Worm (Caenorhabditis elegans) whole organism, dauer: ENCODE results near the gene srw-122.
"Not testable (repeated sequence)": the region's sequence is repeated elsewhere in the genome, so short reads cannot be mapped to it uniquely, and the experiment has no call there.

Experiments used
- unc-62 ChIP-seq: sonication (generic microtip); optimal IDR thresholded peaks from 2 replicates; lab custom pipeline; 2017; ENCODE audit warnings: missing biosample characterization, missing genetic modification reagents, missing genetic modification characterization

The srw-122 gene

DNA sequence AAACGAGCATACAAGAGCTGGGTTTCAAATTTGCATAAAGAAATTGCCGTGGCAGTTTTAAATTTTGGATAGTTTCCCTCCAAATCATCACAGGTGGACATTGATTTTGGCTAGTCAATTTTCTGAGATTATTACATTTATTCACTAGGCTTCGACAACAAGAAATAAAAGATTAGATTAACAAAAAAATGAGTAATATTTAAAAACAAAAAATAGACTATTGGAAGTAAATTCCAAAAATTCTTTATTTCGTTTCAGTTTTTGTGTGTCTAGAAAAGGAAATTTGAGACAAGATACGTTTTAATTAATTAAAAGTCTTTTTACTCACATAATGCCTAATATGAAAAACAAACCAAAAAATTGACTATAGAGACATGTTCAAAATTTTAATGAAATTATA, 6.2 kb upstream of the srw-122 start, which contains the start of gene srw-142:
Gene srw-142 (minus strand): TSS at position 101 of the 400 bp plus-strand sequence.
- TF ChIP-seq unc-62 = no peak

DNA sequence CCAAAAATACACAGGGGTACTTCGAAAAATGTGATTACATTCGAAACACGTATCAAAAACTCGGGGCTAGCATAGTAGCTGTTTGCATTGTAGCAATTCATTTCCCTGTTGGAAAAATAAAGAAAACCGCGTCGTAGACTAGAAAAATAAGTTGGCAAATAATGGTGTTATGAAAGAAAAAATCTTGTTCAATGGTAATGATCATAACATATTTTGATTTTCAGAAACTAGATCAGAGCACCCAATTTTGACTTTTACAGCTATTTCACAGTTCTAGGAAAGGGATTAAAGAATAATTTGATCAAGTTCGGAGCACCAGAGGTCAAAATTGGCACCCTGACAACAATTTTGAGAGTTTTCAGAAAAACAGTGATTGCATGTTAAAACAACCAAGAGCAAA, 3.3 kb upstream of the srw-122 start, which contains the start of gene srh-248:
Gene srh-248 (minus strand): TSS at position 101 of the 400 bp plus-strand sequence.
- TF ChIP-seq unc-62 = not testable (repeated sequence)

DNA sequence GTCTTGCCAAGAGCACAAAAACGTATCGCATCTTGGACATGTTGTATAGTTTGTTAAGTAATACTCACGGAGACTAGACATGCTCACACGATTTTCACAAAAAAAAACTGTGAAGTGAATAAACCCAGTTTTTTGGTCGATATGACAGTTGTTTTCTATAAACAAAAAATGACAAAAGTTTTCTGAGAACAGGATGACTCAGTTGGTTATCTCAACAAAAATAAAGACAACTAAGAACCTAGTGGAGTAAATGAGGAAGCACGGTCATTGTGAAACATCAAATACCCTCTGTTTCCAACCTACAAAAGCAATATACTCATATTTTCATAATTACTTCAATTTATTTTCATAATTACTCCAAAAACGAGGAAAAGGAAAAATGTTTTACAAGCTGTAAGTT, 6.4 kb downstream of the srw-122 start, which contains the start of gene srh-87:
Gene srh-87 (minus strand): TSS at position 101 of the 400 bp plus-strand sequence.
- TF ChIP-seq unc-62 = no peak

- no peak for TF ChIP-seq unc-62
These were observed 8.1 kb downstream of the srw-122 start, which contains the start of gene srw-137 for ce11 chrV:2943859-2944258. srw-137 (minus strand) TSS chrV:2943959.

DNA sequence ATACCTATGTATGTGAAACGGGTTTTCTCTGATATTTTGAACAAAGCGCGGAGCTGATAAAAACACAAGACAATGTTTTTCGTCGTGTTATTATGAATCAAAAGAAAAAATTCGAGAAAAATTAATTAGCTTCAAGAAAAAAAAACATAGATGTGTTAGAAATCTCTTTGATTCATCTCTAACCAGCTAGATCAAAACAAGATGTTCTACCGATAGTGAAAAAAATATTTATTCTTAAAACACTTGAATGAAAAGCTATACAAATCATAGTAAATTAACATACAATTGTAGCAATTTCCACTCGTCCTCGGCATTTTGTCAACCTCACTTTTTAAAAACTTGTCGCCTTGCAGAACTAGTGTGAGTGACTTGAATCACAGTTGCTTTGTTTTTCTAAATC, 9.8 kb downstream of the srw-122 start:
- no peak for TF ChIP-seq unc-62

DNA sequence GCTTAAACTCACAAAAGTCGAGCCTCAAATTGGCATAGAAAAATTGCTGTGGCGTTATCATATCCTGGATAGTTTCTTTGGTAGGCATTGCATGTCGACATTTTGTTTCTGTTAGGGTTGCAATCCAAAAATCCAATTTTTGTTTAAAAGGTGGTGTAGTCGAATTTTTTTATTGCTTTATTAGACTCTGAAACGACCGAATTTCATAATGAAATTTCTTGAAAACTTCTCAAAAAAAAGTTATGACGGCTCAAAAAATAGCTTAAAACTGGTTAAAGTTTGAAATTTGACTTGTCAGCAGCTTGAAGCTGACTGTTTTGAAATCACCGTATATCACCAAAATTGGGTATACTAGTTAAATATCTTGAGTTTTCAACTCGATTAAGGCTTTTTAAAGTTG, 10.6 kb downstream of the srw-122 start, which contains the start of gene srw-143:
Gene srw-143 (minus strand): TSS at position 101 of the 400 bp plus-strand sequence.
- no peak for TF ChIP-seq unc-62

- TF ChIP-seq unc-62 = no peak
These were observed 13.5 kb downstream of the srw-122 start, which contains the start of gene srw-141 for ce11 chrV:2938497-2938896. srw-141 (minus strand) TSS chrV:2938597.

DNA sequence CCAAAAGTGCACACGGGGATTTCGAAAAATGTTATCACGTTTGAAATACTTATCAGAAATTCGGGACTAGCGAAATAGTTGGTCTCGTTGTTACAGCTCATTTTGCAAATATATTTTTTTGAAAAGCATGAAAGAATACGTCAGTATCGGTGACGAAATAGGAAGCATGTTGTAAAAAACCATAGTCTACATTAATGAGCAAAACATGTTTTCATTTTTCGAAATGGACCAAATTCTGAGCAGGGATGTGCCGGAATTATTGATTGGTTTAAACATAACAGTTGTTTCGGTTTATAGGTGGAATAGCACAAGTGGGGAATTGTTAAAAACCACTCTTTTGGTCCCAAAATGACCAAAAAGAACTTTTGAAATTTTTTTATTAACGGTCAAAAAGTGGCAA, 17.9 kb downstream of the srw-122 start, which contains the start of gene srh-247:
Gene srh-247 (minus strand): TSS at position 101 of the 400 bp plus-strand sequence.
- TF ChIP-seq unc-62 = no peak

DNA sequence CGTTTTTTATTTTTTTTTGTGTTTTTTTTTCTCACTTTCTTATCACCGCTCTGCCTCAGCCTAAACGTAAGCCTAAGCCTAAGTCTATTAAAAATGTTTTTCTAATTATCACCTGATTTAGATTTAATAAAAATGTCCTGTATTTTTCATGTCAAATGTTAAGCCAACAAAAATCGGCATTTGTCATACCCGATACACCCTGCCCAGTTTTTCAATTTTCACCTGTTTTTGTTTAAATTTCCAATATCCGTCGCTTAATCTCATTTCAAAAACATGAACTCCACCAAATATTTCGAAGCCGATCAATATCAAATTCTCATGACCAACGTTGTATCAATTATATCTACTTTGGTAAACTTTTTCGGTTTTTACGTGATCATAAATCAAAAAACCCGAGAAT, 20.8 kb downstream of the srw-122 start, which contains the start of gene C31B8.1:
Gene C31B8.1 (plus strand): TSS at position 301 of the 400 bp plus-strand sequence.
- no peak for TF ChIP-seq unc-62

DNA sequence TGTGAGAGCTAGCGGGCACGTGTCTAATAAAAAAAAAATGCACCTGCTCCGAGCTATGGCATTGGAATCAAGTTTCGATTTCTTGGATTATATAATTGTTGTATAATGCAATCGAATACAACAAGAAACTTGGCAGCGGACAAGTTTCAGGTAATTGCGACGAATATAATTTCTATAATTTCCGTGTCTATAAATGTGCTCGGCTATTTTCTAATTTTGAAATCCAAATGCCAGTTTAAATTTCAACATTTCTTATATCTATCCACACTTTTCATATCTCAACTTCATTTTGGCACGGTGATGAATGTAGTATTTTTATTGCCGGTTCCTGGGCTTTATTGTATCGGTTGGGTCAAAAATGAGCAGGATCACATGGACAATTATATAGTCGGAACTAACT, 22.2 kb downstream of the srw-122 start, which contains the start of gene C31B8.16:
Gene C31B8.16 (plus strand): TSS at position 301 of the 400 bp plus-strand sequence.
- no peak for TF ChIP-seq unc-62

DNA sequence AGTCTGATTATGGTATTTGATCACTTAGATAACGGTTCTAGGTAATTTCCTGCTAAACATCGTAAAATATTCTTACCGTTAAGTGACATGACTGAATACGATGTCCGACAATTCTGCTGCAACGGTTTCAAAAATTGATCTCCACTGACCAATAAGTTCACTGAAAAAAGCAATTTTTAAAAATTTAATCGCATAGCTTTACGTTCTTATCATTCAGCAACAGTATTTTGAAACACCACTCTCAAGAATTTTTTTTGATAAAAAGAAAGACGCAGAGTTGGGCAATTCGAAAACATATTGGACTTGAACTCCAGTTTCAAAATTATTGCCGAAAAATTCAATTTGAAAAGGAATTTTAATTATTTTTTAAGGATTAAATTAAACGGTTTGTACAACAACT, 24.4 kb downstream of the srw-122 start, which contains the start of gene C31B8.12:
Gene C31B8.12 (minus strand): TSS at position 101 of the 400 bp plus-strand sequence.
- TF ChIP-seq unc-62 = no peak

DNA sequence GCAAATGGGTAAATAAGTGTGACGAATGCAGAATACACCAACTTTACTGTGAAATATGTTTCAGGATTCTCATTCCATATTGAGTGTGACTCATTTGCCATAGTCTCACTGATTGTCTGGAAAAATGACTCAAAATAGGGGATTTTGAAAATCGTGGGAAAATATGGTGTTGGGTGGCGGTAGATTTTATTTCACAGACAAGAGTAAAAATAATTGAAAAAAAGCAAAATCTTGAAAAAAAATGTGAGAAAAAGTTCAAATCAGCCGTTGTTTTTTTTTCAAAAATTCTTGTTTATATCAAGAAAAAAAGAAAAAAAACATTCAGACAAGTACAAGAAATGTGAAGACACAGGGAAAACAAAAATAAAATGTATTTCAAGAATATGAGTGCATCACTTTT, 29.4 kb downstream of the srw-122 start, which contains the start of gene srh-38:
Gene srh-38 (minus strand): TSS at position 101 of the 400 bp plus-strand sequence.
- TF ChIP-seq unc-62 = no peak

- TF ChIP-seq unc-62 = no peak
These were observed 31.9 kb downstream of the srw-122 start for ce11 chrV:2920125-2920524.

- TF ChIP-seq unc-62 = no peak
These were observed 38.1 kb downstream of the srw-122 start, which contains the start of gene srh-146 for ce11 chrV:2913948-2914347. srh-146 (plus strand) TSS chrV:2914248.

- TF ChIP-seq unc-62 = no peak
These were observed 39.1 kb downstream of the srw-122 start, which contains the start of gene C31B8.9 for ce11 chrV:2912901-2913300. C31B8.9 (minus strand) TSS chrV:2913001.

DNA sequence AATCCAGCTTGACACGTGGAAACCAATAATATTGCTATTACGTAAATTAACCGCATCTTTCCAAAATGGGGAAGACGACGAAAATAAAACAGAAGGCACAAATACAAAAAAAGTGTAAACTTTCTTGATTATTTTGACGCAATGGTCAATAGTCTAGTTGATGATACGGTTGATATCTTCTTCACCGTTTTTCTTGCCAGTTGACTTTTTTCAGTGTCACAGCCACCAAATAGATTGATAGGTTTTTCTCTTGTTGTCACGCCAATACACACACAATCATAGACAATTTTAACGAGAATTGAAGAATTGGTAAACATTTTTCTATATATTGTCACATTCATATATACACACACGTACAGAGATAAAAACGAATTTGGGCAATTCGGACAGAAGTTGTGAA, 42.5 kb downstream of the srw-122 start, which contains the start of gene zmp-3:
Gene zmp-3 (minus strand): TSS at position 101 of the 400 bp plus-strand sequence.
- TF ChIP-seq unc-62 = no peak

ce11 chrV:2903227-2903626, 48.8 kb downstream of the srw-122 start, which contains the start of gene C31B8.7:
C31B8.7 (minus strand) TSS chrV:2903327.
- TF ChIP-seq unc-62 = no peak
